Fruit fly (Drosophila melanogaster) whole organism, embryonic: ENCODE results near the gene ftz-f1.

Experiments
- Antp ChIP-seq: fragments of 200-800 bp; sonication (Bioruptor generic); optimal IDR thresholded peaks from 3 replicates; lab custom pipeline; 2016; ENCODE audit warnings: missing biosample characterization, missing genetic modification characterization
- B-H1 ChIP-seq: fragments of 200-800 bp; sonication (Bioruptor generic); IDR thresholded peaks from 3 replicates; pipeline ENCODE4 v1.3.6; 2022; ENCODE audit warnings: missing biosample characterization, missing genetic modification characterization
- CG10209 ChIP-seq: fragments of 200-800 bp; sonication (Bioruptor generic); optimal IDR thresholded peaks from 3 replicates; lab custom pipeline; 2017; ENCODE audit warnings: missing biosample characterization, mild to moderate bottlenecking, missing genetic modification characterization, missing genetic modification reagents
- CG1603 ChIP-seq: fragments of 200-800 bp; sonication (Bioruptor generic); optimal IDR thresholded peaks from 2 replicates; lab custom pipeline; 2019; ENCODE audit warnings: missing biosample characterization, mild to moderate bottlenecking, missing genetic modification characterization, moderate library complexity
- CG17612 ChIP-seq: fragments of 200-800 bp; sonication (Bioruptor generic); IDR thresholded peaks from 2 replicates; pipeline ENCODE4 v1.3.6; 2022; ENCODE audit warnings: missing biosample characterization, missing genetic modification characterization
- CG31441 ChIP-seq: fragments of 200-800 bp; sonication (Bioruptor generic); IDR thresholded peaks from 2 replicates; pipeline ENCODE4 v1.3.6; 2022; ENCODE audit warnings: missing biosample characterization, missing genetic modification characterization
- CG33213 ChIP-seq: fragments of 200-800 bp; sonication (Bioruptor generic); optimal IDR thresholded peaks from 3 replicates; lab custom pipeline; 2016; ENCODE audit warnings: missing biosample characterization, missing genetic modification characterization
- CG33557 ChIP-seq: fragments of 200-800 bp; sonication (Bioruptor generic); optimal IDR thresholded peaks from 2 replicates; lab custom pipeline; 2019; ENCODE audit warnings: missing biosample characterization, mild to moderate bottlenecking, missing genetic modification characterization, moderate library complexity
- CG3726 ChIP-seq: fragments of 200-800 bp; sonication (Bioruptor generic); IDR thresholded peaks from 3 replicates; pipeline ENCODE4, ENCODE4 v1.3.6; 2022; ENCODE audit warnings: missing biosample characterization, missing genetic modification characterization
- CG3995 ChIP-seq: fragments of 200-800 bp; sonication (Bioruptor generic); optimal IDR thresholded peaks from 3 replicates; lab custom pipeline; 2016; ENCODE audit warnings: missing biosample characterization, missing genetic modification characterization
- CG4424 ChIP-seq: fragments of 200-800 bp; sonication (Bioruptor generic); optimal IDR thresholded peaks from 3 replicates; lab custom pipeline; 2016; ENCODE audit warnings: missing biosample characterization, missing genetic modification characterization
- CG4617 ChIP-seq: fragments of 200-800 bp; sonication (Bioruptor generic); optimal IDR thresholded peaks from 3 replicates; lab custom pipeline; 2016; ENCODE audit warnings: missing biosample characterization, missing genetic modification characterization, borderline replicate concordance
- CG6175 ChIP-seq: fragments of 200-800 bp; sonication (Bioruptor generic); IDR thresholded peaks from 3 replicates; pipeline ENCODE4 v1.3.6; 2022; ENCODE audit warnings: missing biosample characterization, missing genetic modification characterization
- CG9727 ChIP-seq: fragments of 200-800 bp; sonication (Bioruptor generic); optimal IDR thresholded peaks from 3 replicates; lab custom pipeline; 2017; ENCODE audit warnings: missing biosample characterization, mild to moderate bottlenecking, missing genetic modification characterization
- D19A ChIP-seq: fragments of 200-800 bp; optimal IDR thresholded peaks from 3 replicates; lab custom pipeline; 2019; ENCODE audit warnings: missing biosample characterization, mild to moderate bottlenecking, missing genetic modification characterization, moderate library complexity
- Dll ChIP-seq: fragments of 200-800 bp; sonication (Bioruptor generic); IDR thresholded peaks from 4 replicates; pipeline ENCODE4 v1.3.6; 2022; ENCODE audit warnings: missing biosample characterization, missing genetic modification characterization; ENCODE audit not compliant: partially characterized antibody
- Eip74EF ChIP-seq, 2 experiments: fragments of 200-800 bp in 1 of 2; fragments of >200 bp in 1 of 2; sonication (Bioruptor generic) in 1 of 2; optimal IDR thresholded peaks; 2 replicates each; lab custom pipeline; 2017 to 2019; ENCODE audit warnings: missing biosample characterization in 2 of 2, missing genetic modification characterization in 2 of 2, mild to moderate bottlenecking in 1 of 2, moderate library complexity in 1 of 2
- GATAe ChIP-seq: fragments of 200-800 bp; sonication (Bioruptor generic); conservative IDR thresholded peaks from 2 replicates; pipeline ENCODE4 v1.3.6; 2022; ENCODE audit warnings: missing biosample characterization, missing genetic modification characterization
- Hey ChIP-seq: fragments of 200-800 bp; sonication (Bioruptor generic); optimal IDR thresholded peaks from 3 replicates; lab custom pipeline; 2018; ENCODE audit warnings: missing biosample characterization, mild to moderate bottlenecking, missing genetic modification characterization
- Hr39 ChIP-seq: fragments of >200 bp; optimal IDR thresholded peaks from 2 replicates; lab custom pipeline; 2017
- Med ChIP-seq: fragments of 200-800 bp; sonication (Bioruptor generic); peaks from one replicate; lab custom pipeline; 2016; ENCODE audit warnings: missing biosample characterization, missing genetic modification characterization, mild to moderate bottlenecking, inconsistent platforms, moderate library complexity
- Sin3A ChIP-seq: fragments of >200 bp; optimal IDR thresholded peaks from 2 replicates; lab custom pipeline; 2018
- Sry-δ ChIP-seq: fragments of 200-800 bp; sonication (Bioruptor generic); optimal IDR thresholded peaks from 2 replicates; lab custom pipeline; 2016; ENCODE audit warnings: missing biosample characterization, missing genetic modification characterization
- Stat92E ChIP-seq, 3 experiments: fragments of >200 bp in 2 of 3; fragments of 200-800 bp in 1 of 3; sonication (Bioruptor generic) in 1 of 3; optimal IDR thresholded peaks; 2 replicates each; lab custom pipeline; 2017 to 2019; ENCODE audit warnings: missing biosample characterization in 3 of 3, missing genetic modification characterization in 3 of 3, mild to moderate bottlenecking in 1 of 3, moderate library complexity in 1 of 3
- TFAM ChIP-seq: fragments of 200-800 bp; sonication (Bioruptor generic); optimal IDR thresholded peaks from 2 replicates; lab custom pipeline; 2017; ENCODE audit warnings: missing biosample characterization, missing genetic modification characterization, inconsistent platforms
- Taf1 ChIP-seq: fragments of 200-800 bp; sonication (Bioruptor generic); IDR thresholded peaks from 2 replicates; pipeline ENCODE4 v1.3.6; 2022; ENCODE audit warnings: missing biosample characterization, missing genetic modification characterization
- Xbp1 ChIP-seq: fragments of 200-800 bp; sonication (Bioruptor generic); optimal IDR thresholded peaks from 3 replicates; lab custom pipeline; 2016; ENCODE audit warnings: missing biosample characterization, mild to moderate bottlenecking, missing genetic modification characterization
- ab ChIP-seq: fragments of 200-800 bp; sonication (Bioruptor generic); optimal IDR thresholded peaks from 2 replicates; lab custom pipeline; 2016; ENCODE audit warnings: missing biosample characterization, missing genetic modification characterization
- bigmax ChIP-seq: fragments of 200-800 bp; sonication (Bioruptor generic); optimal IDR thresholded peaks from 2 replicates; lab custom pipeline; 2018; ENCODE audit warnings: missing biosample characterization, mild to moderate bottlenecking, missing genetic modification characterization
- chif ChIP-seq, 2 experiments: fragments of 200-800 bp; sonication (Bioruptor generic); optimal IDR thresholded peaks; 3 replicates each; lab custom pipeline; 2016; ENCODE audit warnings: missing biosample characterization in 2 of 2, missing genetic modification characterization in 2 of 2
- cwo ChIP-seq: fragments of 200-800 bp; sonication (Bioruptor generic); optimal IDR thresholded peaks from 3 replicates; lab custom pipeline; 2017; ENCODE audit warnings: missing biosample characterization, missing genetic modification characterization, mild to moderate bottlenecking, moderate library complexity, missing genetic modification reagents
- dati ChIP-seq: fragments of 200-800 bp; sonication (Bioruptor generic); IDR thresholded peaks from 2 replicates; pipeline ENCODE4 v1.3.6; 2022; ENCODE audit warnings: missing biosample characterization, missing genetic modification characterization
- fd64A ChIP-seq: fragments of 200-800 bp; sonication (Bioruptor generic); optimal IDR thresholded peaks from 3 replicates; lab custom pipeline; 2018; ENCODE audit warnings: missing biosample characterization, mild to moderate bottlenecking, missing genetic modification characterization
- gfzf ChIP-seq: fragments of 200-800 bp; sonication (Bioruptor generic); optimal IDR thresholded peaks from 2 replicates; lab custom pipeline; 2016; ENCODE audit warnings: missing biosample characterization, mild to moderate bottlenecking, missing genetic modification characterization, moderate library complexity
- h ChIP-seq: fragments of >200 bp; optimal IDR thresholded peaks from 2 replicates; lab custom pipeline; 2017
- hb ChIP-seq: fragments of 200-800 bp; sonication (Bioruptor generic); IDR thresholded peaks from 3 replicates; pipeline ENCODE4 v1.3.6; 2022; ENCODE audit warnings: missing biosample characterization, missing genetic modification characterization; ENCODE audit not compliant: partially characterized antibody
- hth ChIP-seq: fragments of >200 bp; optimal IDR thresholded peaks from 2 replicates; lab custom pipeline; 2017; ENCODE audit warnings: inconsistent platforms
- insv ChIP-seq, 2 experiments: fragments of 200-800 bp; sonication (Bioruptor generic); optimal IDR thresholded peaks; 3 replicates each; lab custom pipeline; 2016 to 2018; ENCODE audit warnings: missing biosample characterization in 2 of 2, missing genetic modification characterization in 2 of 2
- lola ChIP-seq, 3 experiments: fragments of >200 bp in 2 of 3; fragments of 200-800 bp in 1 of 3; sonication (Bioruptor generic) in 1 of 3; optimal IDR thresholded peaks; 2 replicates each; lab custom pipeline; 2017 to 2019; ENCODE audit warnings: missing biosample characterization in 3 of 3, missing genetic modification characterization in 3 of 3, mild to moderate bottlenecking in 1 of 3, moderate library complexity in 1 of 3
- org-1 ChIP-seq: fragments of 200-800 bp; sonication (Bioruptor generic); optimal IDR thresholded peaks from 2 replicates; lab custom pipeline; 2017; ENCODE audit warnings: missing biosample characterization, missing genetic modification characterization
- otp ChIP-seq: fragments of 200-800 bp; sonication (Bioruptor generic); IDR thresholded peaks from 3 replicates; pipeline ENCODE4, ENCODE4 v1.3.6; 2022; ENCODE audit warnings: missing biosample characterization, missing genetic modification characterization
- p53 ChIP-seq: fragments of 200-800 bp; sonication (Bioruptor generic); optimal IDR thresholded peaks from 2 replicates; lab custom pipeline; 2016; ENCODE audit warnings: missing biosample characterization, missing genetic modification characterization
- pfk ChIP-seq: fragments of 200-800 bp; sonication (Bioruptor generic); optimal IDR thresholded peaks from 2 replicates; lab custom pipeline; 2018; ENCODE audit warnings: missing biosample characterization, mild to moderate bottlenecking, missing genetic modification characterization, moderate library complexity
- pzg ChIP-seq: fragments of 200-800 bp; sonication (Bioruptor generic); optimal IDR thresholded peaks from 3 replicates; lab custom pipeline; 2018; ENCODE audit warnings: missing biosample characterization, mild to moderate bottlenecking, missing genetic modification characterization, moderate library complexity
- ro ChIP-seq: fragments of 200-800 bp; sonication (Bioruptor generic); IDR thresholded peaks from 2 replicates; pipeline ENCODE4 v1.3.6; 2022; ENCODE audit warnings: missing biosample characterization, missing genetic modification characterization
- row ChIP-seq: fragments of 200-800 bp; sonication (Bioruptor generic); IDR thresholded peaks from 3 replicates; pipeline ENCODE4 v1.3.6; 2022; ENCODE audit warnings: missing biosample characterization, missing genetic modification characterization
- slp2 ChIP-seq: fragments of 200-800 bp; sonication (Bioruptor generic); optimal IDR thresholded peaks from 2 replicates; lab custom pipeline; 2016; ENCODE audit warnings: missing biosample characterization, missing genetic modification characterization
- sob ChIP-seq: fragments of 200-800 bp; sonication (Bioruptor generic); IDR thresholded peaks from 2 replicates; pipeline ENCODE4 v1.3.6; 2022; ENCODE audit warnings: missing biosample characterization, missing genetic modification characterization
- stwl ChIP-seq: fragments of 200-800 bp; sonication (Bioruptor generic); optimal IDR thresholded peaks from 3 replicates; lab custom pipeline; 2018; ENCODE audit warnings: missing biosample characterization, mild to moderate bottlenecking, missing genetic modification characterization, moderate library complexity
- ttk ChIP-seq: fragments of 200-800 bp; sonication (Bioruptor generic); IDR thresholded peaks from 2 replicates; pipeline ENCODE4 v2.1.2; 2022; ENCODE audit warnings: missing biosample characterization, missing genetic modification characterization
- tup ChIP-seq: fragments of 200-800 bp; sonication (Bioruptor generic); optimal IDR thresholded peaks from 2 replicates; lab custom pipeline; 2016; ENCODE audit warnings: missing biosample characterization, mild to moderate bottlenecking, missing genetic modification characterization, moderate library complexity
- zfh1 ChIP-seq: fragments of 200-800 bp; sonication (Bioruptor generic); IDR thresholded peaks from 3 replicates; pipeline ENCODE4 v1.3.6; 2022; ENCODE audit warnings: missing biosample characterization, missing genetic modification characterization

ftz-f1 gene

dm6 chr3L:18745647-18746046, 55.5 kb downstream of the ftz-f1 start, which contains the start of gene MED11:
Gene MED11 (plus strand): TSS chr3L:18745856.
- TF ChIP-seq sob (GFP tag; lab: Robert Waterston, UW) (no peak), CG4424 (no peak), pzg (GFP tag; lab: Kevin White, UChicago) (peak; percentile 43), CG33213 (GFP tag; lab: Kevin White, UChicago) (no peak), Antp (GFP tag; lab: Kevin White, UChicago) (no peak), Taf1 (no peak), CG33557 (GFP tag; lab: Kevin White, UChicago) (no peak), h (lab: Kevin White, UChicago) (no peak), hth (lab: Kevin White, UChicago) (no peak), cwo (no peak), Sin3A (no peak), chif (GFP tag; optimal IDR thresholded peaks at IDR 0.05; lab: Kevin White, UChicago) (no peak), Hr39 (no peak), slp2 (GFP tag; lab: Kevin White, UChicago) (no peak), Eip74EF (GFP tag; optimal IDR thresholded peaks at IDR 0.05; lab: Kevin White, UChicago) (no peak), row (GFP tag; lab: Robert Waterston, UW) (peak; percentile 57; the same call in 2 of the 3 replicates), dati (GFP tag; lab: Robert Waterston, UW) (no peak), CG1603 (peak; percentile 8), ab (GFP tag; lab: Kevin White, UChicago) (no peak), Xbp1 (GFP tag; lab: Kevin White, UChicago) (no peak), stwl (tag; lab: Kevin White, UChicago) (peak; percentile 75), bigmax (no peak), Med (peak; percentile 16), pfk (GFP tag; lab: Kevin White, UChicago) (no peak), p53 (GFP tag; lab: Kevin White, UChicago) (no peak), CG3726 (GFP tag; lab: Robert Waterston, UW) (no peak), tup (GFP tag; lab: Kevin White, UChicago) (no peak), fd64A (GFP tag; lab: Kevin White, UChicago) (no peak), ttk (GFP tag; lab: Robert Waterston, UW) (no peak), Stat92E (GFP tag; optimal IDR thresholded peaks at IDR 0.05; lab: Kevin White, UChicago) (no peak), ro (GFP tag; lab: Robert Waterston, UW) (no peak), CG9727 (GFP tag; lab: Kevin White, UChicago) (no peak), Hey (tag; lab: Kevin White, UChicago) (no peak), Sry-δ (GFP tag; lab: Kevin White, UChicago) (no peak), GATAe (no peak), CG4617 (peak; percentile 22), B-H1 (no peak), hb (GFP tag; lab: Robert Waterston, UW) (no peak), lola (GFP tag; optimal IDR thresholded peaks at IDR 0.05; lab: Kevin White, UChicago) (no peak), gfzf (peak; percentile 66), TFAM (GFP tag; lab: Kevin White, UChicago) (no peak), org-1 (GFP tag; lab: Kevin White, UChicago) (no peak), D19A (tag; lab: Kevin White, UChicago) (no peak), CG10209 (no peak), CG31441 (GFP tag; lab: Robert Waterston, UW) (no peak), insv (GFP tag; optimal IDR thresholded peaks at IDR 0.05; lab: Kevin White, UChicago) (no peak), CG3995 (GFP tag; lab: Kevin White, UChicago) (peak; percentile 95), zfh1 (GFP tag; lab: Robert Waterston, UW) (no peak), otp (GFP tag; lab: Robert Waterston, UW) (no peak), CG6175 (no peak), Dll (GFP tag; lab: Robert Waterston, UW) (0 out of 4 replicates have a peak, but pooled peaks have one; percentile 31), CG17612 (GFP tag; lab: Robert Waterston, UW) (no peak)
